Fruit fly (Drosophila melanogaster): Measurements from ENCODE around the gene CG43098.

The CG43098 gene

dm6 chr3L:3672490-3673107 is 13.7 kb downstream of the CG43098 start (continued):
- TF ChIP-seq salm (tag; optimal IDR thresholded peaks at IDR 0.05) (no peak), CG12942 (GFP tag; optimal IDR thresholded peaks at IDR 0.05) (no peak), CG17568 (GFP tag; optimal IDR thresholded peaks at IDR 0.05) (no peak), CG12155 (GFP tag; optimal IDR thresholded peaks at IDR 0.05) (no peak), abd-A (tag; optimal IDR thresholded peaks at IDR 0.05) (peak; percentile 64), CG11456 (GFP tag; IDR thresholded peaks at IDR 0.05) (no peak), Optix (GFP tag; IDR thresholded peaks at IDR 0.05) (no peak), CG3995 (GFP tag; optimal IDR thresholded peaks at IDR 0.05) (no peak), gsb (GFP tag; IDR thresholded peaks at IDR 0.05) (no peak), trh (GFP tag; optimal IDR thresholded peaks at IDR 0.05) (no peak), CG2712 (tag; optimal IDR thresholded peaks at IDR 0.05) (no peak), CG4404 (GFP tag; IDR thresholded peaks at IDR 0.05) (no peak), CG8281 (tag; optimal IDR thresholded peaks at IDR 0.05) (no peak), H2.0 (GFP tag; IDR thresholded peaks at IDR 0.05) (no peak), Dip3 (GFP tag; optimal IDR thresholded peaks at IDR 0.05) (no peak), lbe (GFP tag; optimal IDR thresholded peaks at IDR 0.05) (no peak), stwl (tag; optimal IDR thresholded peaks at IDR 0.05) (no peak), CG15269 (tag; optimal IDR thresholded peaks at IDR 0.05) (peak; percentile 57), Med (GFP tag) (no peak), wek (GFP tag; optimal IDR thresholded peaks at IDR 0.05) (no peak), Eip74EF (GFP tag; optimal IDR thresholded peaks at IDR 0.05) (no peak), CG14441 (GFP tag; IDR thresholded peaks at IDR 0.05) (0 out of 2 replicates have a peak, but pooled peaks have one; percentile 23), exex (tag; optimal IDR thresholded peaks at IDR 0.05) (no peak), Vsx1 (GFP tag; optimal IDR thresholded peaks at IDR 0.05) (no peak), CG12769 (tag; optimal IDR thresholded peaks at IDR 0.05) (peak; percentile 51), CG32767 (GFP tag; IDR thresholded peaks at IDR 0.05) (no peak), Drgx (GFP tag; IDR thresholded peaks at IDR 0.05) (no peak), HHEX (GFP tag; optimal IDR thresholded peaks at IDR 0.05) (no peak), twi (tag; optimal IDR thresholded peaks at IDR 0.05) (no peak), CG12219 (GFP tag; optimal IDR thresholded peaks at IDR 0.05) (no peak), hbn (GFP tag; IDR thresholded peaks at IDR 0.05; ENCODE audit: partially characterized antibody) (no peak), Atf6 (GFP tag; IDR thresholded peaks at IDR 0.05) (no peak), CG9727 (GFP tag; optimal IDR thresholded peaks at IDR 0.05) (no peak), CG32772 (GFP tag; IDR thresholded peaks at IDR 0.05) (0 out of 2 replicates have a peak, but pooled peaks have one; percentile 11), E2f2 (GFP tag; IDR thresholded peaks at IDR 0.05) (no peak), dysf (GFP tag; IDR thresholded peaks at IDR 0.05) (no peak), CG11696 (GFP tag; IDR thresholded peaks at IDR 0.05) (no peak), oc (tag; optimal IDR thresholded peaks at IDR 0.05) (peak; percentile 42), CG9609 (GFP tag; optimal IDR thresholded peaks at IDR 0.05) (no peak), CG13296 (GFP tag; optimal IDR thresholded peaks at IDR 0.05) (no peak)

dm6 chr3L:3678375-3678774 is 19.5 kb downstream of the CG43098 start:
- TF ChIP-seq CG4707 (GFP tag; optimal IDR thresholded peaks at IDR 0.05) = no peak
- TF ChIP-seq CG33557 (GFP tag; optimal IDR thresholded peaks at IDR 0.05) = no peak
- no peak for TF ChIP-seq Taf1 (GFP tag; IDR thresholded peaks at IDR 0.05)
- TF ChIP-seq CTCF (GFP tag; optimal IDR thresholded peaks at IDR 0.05) = peak; percentile 86
- TF ChIP-seq CG13296 (GFP tag; optimal IDR thresholded peaks at IDR 0.05) = no peak
- no peak for TF ChIP-seq CG1024 (GFP tag; IDR thresholded peaks at IDR 0.05)

Data from whole organism, embryonic.